Worm (Caenorhabditis elegans) whole organism, mixed stage, embryonic: ENCODE data around the gene col-98.

Experiments used
- M03D4.4 ChIP-seq: sonication (generic microtip); optimal IDR thresholded peaks from 2 replicates; lab custom pipeline; 2017; ENCODE audit warnings: mild to moderate bottlenecking, missing genetic modification characterization, missing compliant biosample characterization
- bed-3 ChIP-seq: fragments of 200-800 bp; sonication (Bioruptor generic); optimal IDR thresholded peaks from 3 replicates; lab custom pipeline; 2018; ENCODE audit warnings: mild to moderate bottlenecking, missing genetic modification characterization, moderate library complexity, missing compliant biosample characterization
- blmp-1 ChIP-seq: fragments of 150-350 bp; optimal IDR thresholded peaks from 2 replicates; lab custom pipeline; 2014; ENCODE audit warnings: missing biosample characterization, missing genetic modification characterization
- ceh-39 ChIP-seq: fragments of 150-350 bp; optimal IDR thresholded peaks from 2 replicates; lab custom pipeline; 2014; ENCODE audit warnings: missing biosample characterization, missing genetic modification characterization
- ceh-83 ChIP-seq: fragments of 200-800 bp; sonication (Bioruptor generic); optimal IDR thresholded peaks from 2 replicates; lab custom pipeline; 2018; ENCODE audit warnings: mild to moderate bottlenecking, missing genetic modification characterization, missing compliant biosample characterization
- ces-1 ChIP-seq: fragments of 150-350 bp; optimal IDR thresholded peaks from 2 replicates; lab custom pipeline; 2014; ENCODE audit warnings: missing biosample characterization, missing genetic modification reagents, missing genetic modification characterization
- cnd-1 ChIP-seq: fragments of 200-800 bp; sonication (Bioruptor generic); optimal IDR thresholded peaks from 2 replicates; lab custom pipeline; 2018; ENCODE audit warnings: mild to moderate bottlenecking, missing genetic modification characterization, missing compliant biosample characterization
- drap-1 ChIP-seq: fragments of 200-800 bp; sonication (Bioruptor generic); optimal IDR thresholded peaks from 3 replicates; lab custom pipeline; 2018; ENCODE audit warnings: mild to moderate bottlenecking, missing genetic modification characterization, missing compliant biosample characterization
- elt-3 ChIP-seq: fragments of 150-350 bp; optimal IDR thresholded peaks from 2 replicates; lab custom pipeline; 2014; ENCODE audit warnings: missing biosample characterization, missing genetic modification characterization
- flh-1 ChIP-seq: fragments of 200-800 bp; sonication (Bioruptor generic); optimal IDR thresholded peaks from 2 replicates; lab custom pipeline; 2018; ENCODE audit warnings: mild to moderate bottlenecking, missing genetic modification characterization, moderate library complexity, missing compliant biosample characterization
- ham-2 ChIP-seq: fragments of 200-800 bp; sonication (Bioruptor generic); optimal IDR thresholded peaks from 2 replicates; lab custom pipeline; 2018; ENCODE audit warnings: mild to moderate bottlenecking, missing genetic modification characterization, missing compliant biosample characterization
- hlh-1 ChIP-seq: fragments of 150-350 bp; optimal IDR thresholded peaks from 2 replicates; lab custom pipeline; 2014; ENCODE audit warnings: missing biosample characterization, missing genetic modification reagents, missing genetic modification characterization
- lin-13 ChIP-seq: fragments of 150-350 bp; optimal IDR thresholded peaks from 2 replicates; lab custom pipeline; 2014; ENCODE audit warnings: missing biosample characterization, missing genetic modification characterization
- lin-32 ChIP-seq: fragments of 200-800 bp; sonication (Bioruptor generic); optimal IDR thresholded peaks from 2 replicates; lab custom pipeline; 2018; ENCODE audit warnings: mild to moderate bottlenecking, missing genetic modification characterization, missing compliant biosample characterization
- lsy-2 ChIP-seq: fragments of 150-350 bp; optimal IDR thresholded peaks from 2 replicates; lab custom pipeline; 2014; ENCODE audit warnings: missing biosample characterization, missing genetic modification characterization
- mab-5 ChIP-seq: fragments of 150-350 bp; optimal IDR thresholded peaks from 2 replicates; lab custom pipeline; 2014; ENCODE audit warnings: missing biosample characterization, missing genetic modification characterization
- mep-1 ChIP-seq: fragments of 150-350 bp; optimal IDR thresholded peaks from 2 replicates; lab custom pipeline; 2017; ENCODE audit warnings: missing biosample characterization, missing genetic modification reagents, missing genetic modification characterization, inconsistent platforms
- nhr-12 ChIP-seq: fragments of 150-350 bp; optimal IDR thresholded peaks from 2 replicates; lab custom pipeline; 2014; ENCODE audit warnings: missing biosample characterization, missing genetic modification characterization
- nhr-2 ChIP-seq: fragments of 150-350 bp; optimal IDR thresholded peaks from 2 replicates; lab custom pipeline; 2014; ENCODE audit warnings: missing biosample characterization, missing genetic modification characterization
- nhr-237 ChIP-seq: fragments of 150-350 bp; optimal IDR thresholded peaks from 2 replicates; lab custom pipeline; 2014; ENCODE audit warnings: missing biosample characterization, missing genetic modification characterization
- nhr-76 ChIP-seq: sonication (generic microtip); optimal IDR thresholded peaks from 2 replicates; lab custom pipeline; 2017; ENCODE audit warnings: missing biosample characterization, missing genetic modification characterization
- pha-4 ChIP-seq: fragments of 150-350 bp; optimal IDR thresholded peaks from 2 replicates; lab custom pipeline; 2018; ENCODE audit warnings: missing biosample characterization, missing genetic modification reagents, missing genetic modification characterization
- snpc-4 ChIP-seq: fragments of 150-350 bp; optimal IDR thresholded peaks from 2 replicates; lab custom pipeline; 2014; ENCODE audit warnings: missing biosample characterization, missing genetic modification characterization
- sptf-1 ChIP-seq: sonication (generic microtip); optimal IDR thresholded peaks from 2 replicates; lab custom pipeline; 2017; ENCODE audit warnings: mild to moderate bottlenecking, missing genetic modification characterization, moderate library complexity, missing compliant biosample characterization
- tbx-8 ChIP-seq: fragments of 200-800 bp; sonication (Bioruptor generic); optimal IDR thresholded peaks from 2 replicates; lab custom pipeline; 2018; ENCODE audit warnings: mild to moderate bottlenecking, missing genetic modification characterization, moderate library complexity, missing compliant biosample characterization
- unc-120 ChIP-seq: sonication (generic microtip); optimal IDR thresholded peaks from 2 replicates; lab custom pipeline; 2017; ENCODE audit warnings: missing genetic modification characterization, missing compliant biosample characterization; ENCODE audit not compliant: poor library complexity, severe bottlenecking
- unc-39 ChIP-seq: fragments of 150-350 bp; optimal IDR thresholded peaks from 2 replicates; lab custom pipeline; 2014; ENCODE audit warnings: missing biosample characterization, missing genetic modification characterization
- unc-62 ChIP-seq: fragments of 150-350 bp; optimal IDR thresholded peaks from 2 replicates; lab custom pipeline; 2014; ENCODE audit warnings: missing biosample characterization, missing genetic modification reagents, missing genetic modification characterization
- zip-8 ChIP-seq: fragments of 150-350 bp; optimal IDR thresholded peaks from 2 replicates; lab custom pipeline; 2014; ENCODE audit warnings: missing biosample characterization, missing genetic modification characterization

The col-98 gene

ce11 chrIII:12993607-12994006, 25.2 kb upstream of the col-98 start, which contains the start of gene col-97:
Gene col-97, minus strand, starts transcription at chrIII:12993707.
- no peak for TF ChIP-seq nhr-76 (tag; lab: Kevin White, UChicago)
- no peak for TF ChIP-seq tbx-8 (GFP tag; lab: Kevin White, UChicago)
- no peak for TF ChIP-seq ces-1 (GFP tag; lab: Kevin White, UChicago)
- no peak for TF ChIP-seq ceh-39 (tag; lab: Kevin White, UChicago)
- TF ChIP-seq unc-120, result no peak
- no peak for TF ChIP-seq nhr-237 (tag; lab: Kevin White, UChicago)
- TF ChIP-seq unc-62, result no peak
- no peak for TF ChIP-seq bed-3 (GFP tag; lab: Kevin White, UChicago)
- TF ChIP-seq mab-5 (tag; lab: Kevin White, UChicago), result no peak
- TF ChIP-seq lin-32, result no peak
- TF ChIP-seq drap-1, result no peak
- TF ChIP-seq cnd-1 (tag; lab: Kevin White, UChicago), result no peak
- TF ChIP-seq M03D4.4, result no peak
- no peak for TF ChIP-seq ceh-83 (GFP tag; lab: Kevin White, UChicago)
- TF ChIP-seq lin-13 (tag; lab: Kevin White, UChicago), result no peak
- TF ChIP-seq unc-39 (tag; lab: Kevin White, UChicago), result no peak
- TF ChIP-seq flh-1, result no peak
- no peak for TF ChIP-seq sptf-1 (tag; lab: Kevin White, UChicago)
- TF ChIP-seq pha-4 (tag; lab: Kevin White, UChicago), result no peak
- no peak for TF ChIP-seq ham-2 (GFP tag; lab: Kevin White, UChicago)

ce11 chrIII:12998252-12998651, 20.6 kb upstream of the col-98 start:
- no peak for TF ChIP-seq nhr-76 (tag; lab: Kevin White, UChicago)
- no peak for TF ChIP-seq elt-3
- no peak for TF ChIP-seq nhr-12 (tag; lab: Kevin White, UChicago)
- TF ChIP-seq nhr-2 (tag; lab: Kevin White, UChicago), result no peak
- no peak for TF ChIP-seq ceh-39 (tag; lab: Kevin White, UChicago)
- TF ChIP-seq M03D4.4, result no peak

- no peak for TF ChIP-seq ceh-39 (tag; lab: Kevin White, UChicago)
- peak; percentile 34 for TF ChIP-seq pha-4 (tag; lab: Kevin White, UChicago)
Measured at ce11 chrIII:13000457-13000856, 18.4 kb upstream of the col-98 start, which contains the start of gene ZK1010.8. Gene ZK1010.8, minus strand, starts transcription at chrIII:13000670.

- TF ChIP-seq hlh-1 (tag; lab: Kevin White, UChicago), result no peak
- no peak for TF ChIP-seq snpc-4
- no peak for TF ChIP-seq ceh-83 (GFP tag; lab: Kevin White, UChicago)
- TF ChIP-seq mep-1 (tag; lab: Kevin White, UChicago), result peak; percentile 63
- peak; percentile 59 for TF ChIP-seq nhr-237 (tag; lab: Kevin White, UChicago)
- no peak for TF ChIP-seq tbx-8 (GFP tag; lab: Kevin White, UChicago)
- TF ChIP-seq cnd-1 (tag; lab: Kevin White, UChicago), result no peak
- TF ChIP-seq pha-4 (tag; lab: Kevin White, UChicago), result peak; percentile 6
- TF ChIP-seq lsy-2, result peak; percentile 40
- TF ChIP-seq blmp-1 (tag; lab: Kevin White, UChicago), result no peak
- peak; percentile 95 for TF ChIP-seq ces-1 (GFP tag; lab: Kevin White, UChicago)
- peak; percentile 58 for TF ChIP-seq unc-120
- TF ChIP-seq lin-13 (tag; lab: Kevin White, UChicago), result no peak
- peak; percentile 32 for TF ChIP-seq sptf-1 (tag; lab: Kevin White, UChicago)
Measured at ce11 chrIII:13002098-13002497, 16.7 kb upstream of the col-98 start, which contains the start of gene ZK1010.10. Gene ZK1010.10, plus strand, starts transcription at chrIII:13002383.

- TF ChIP-seq blmp-1 (tag; lab: Kevin White, UChicago) (no peak), zip-8 (tag; lab: Kevin White, UChicago) (no peak), drap-1 (no peak), ham-2 (GFP tag; lab: Kevin White, UChicago) (peak; percentile 19), ces-1 (GFP tag; lab: Kevin White, UChicago) (no peak), sptf-1 (tag; lab: Kevin White, UChicago) (no peak), ceh-39 (tag; lab: Kevin White, UChicago) (no peak), cnd-1 (tag; lab: Kevin White, UChicago) (no peak)
Measured at ce11 chrIII:13004316-13004715, 14.5 kb upstream of the col-98 start.

ce11 chrIII:13005161-13005560, 13.6 kb upstream of the col-98 start, which contains the start of gene snf-7:
Gene snf-7, plus strand, starts transcription at chrIII:13005461.
- TF ChIP-seq nhr-237 (tag; lab: Kevin White, UChicago) (no peak), hlh-1 (tag; lab: Kevin White, UChicago) (no peak), nhr-76 (tag; lab: Kevin White, UChicago) (no peak), ceh-83 (GFP tag; lab: Kevin White, UChicago) (no peak), zip-8 (tag; lab: Kevin White, UChicago) (no peak), unc-39 (tag; lab: Kevin White, UChicago) (no peak), bed-3 (GFP tag; lab: Kevin White, UChicago) (no peak), lin-32 (no peak), blmp-1 (tag; lab: Kevin White, UChicago) (no peak), mab-5 (tag; lab: Kevin White, UChicago) (no peak), lsy-2 (no peak), sptf-1 (tag; lab: Kevin White, UChicago) (no peak)
